Worm (Caenorhabditis elegans): ENCODE results near the gene Y6D1A.2.

Gene Y6D1A.2

DNA sequence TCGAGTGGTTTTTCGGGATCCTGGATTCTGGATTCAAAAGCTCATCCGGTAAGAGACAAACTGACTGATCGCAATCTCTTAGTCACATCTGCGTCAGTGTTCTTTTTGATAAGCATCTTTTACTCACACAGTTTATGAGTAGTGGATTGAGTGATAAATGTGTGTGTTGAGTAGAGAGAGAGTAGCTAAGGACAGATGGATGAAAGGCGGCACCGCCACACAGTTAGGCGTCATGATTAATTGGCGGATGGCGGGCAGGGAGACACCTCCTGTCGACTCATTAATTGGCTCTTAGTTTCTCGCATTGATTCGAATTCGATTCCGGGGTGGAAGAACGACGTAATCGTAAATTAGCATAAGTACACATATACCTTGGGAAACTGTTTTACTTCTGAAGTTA is 25.3 kb downstream of the Y6D1A.2 start:
- TF ChIP-seq T22C8.4 (GFP tag; IDR thresholded peaks at IDR 0.05) (no peak), ztf-29 (GFP tag; IDR thresholded peaks at IDR 0.05) (no peak), flt-1 (GFP tag; IDR thresholded peaks at IDR 0.05) (no peak), cog-1 (tag; optimal IDR thresholded peaks at IDR 0.05) (no peak), med-1 (GFP tag; optimal IDR thresholded peaks at IDR 0.05; ENCODE audit: insufficient read depth) (no peak), klf-2 (GFP tag; conservative IDR thresholded peaks at IDR 0.05) (no peak), tab-1 (GFP tag; IDR thresholded peaks at IDR 0.05) (no peak), ref-1 (GFP tag; conservative IDR thresholded peaks at IDR 0.05) (no peak), ztf-23 (GFP tag; IDR thresholded peaks at IDR 0.05) (no peak)

DNA sequence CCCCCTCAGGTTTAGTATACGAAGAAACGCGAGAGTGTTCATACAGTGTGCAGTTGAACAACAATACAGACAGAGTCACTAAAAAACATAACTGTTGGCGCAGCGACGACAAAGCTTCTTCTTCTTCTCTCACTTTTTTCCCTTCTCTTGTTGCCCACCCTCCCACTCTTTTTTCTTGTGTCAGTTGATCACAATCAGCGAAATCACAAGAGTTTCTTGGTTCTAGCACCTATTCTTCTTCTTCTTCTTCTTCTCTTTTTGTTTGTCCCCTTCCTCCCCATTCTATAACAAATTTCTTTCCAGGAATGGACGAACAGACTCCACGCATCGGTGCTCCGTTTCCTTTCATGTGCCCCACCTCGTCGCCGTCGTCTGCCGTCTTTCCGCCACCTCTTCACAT is 29.3 kb downstream of the Y6D1A.2 start, which contains the start of gene F43G6.4:
Gene F43G6.4 (plus strand): TSS at position 301 of the 400 bp plus-strand sequence.
- TF ChIP-seq cog-1 (tag; optimal IDR thresholded peaks at IDR 0.05), result no peak
- no peak for TF ChIP-seq T22C8.4 (GFP tag; IDR thresholded peaks at IDR 0.05)
- no peak for TF ChIP-seq med-1 (GFP tag; optimal IDR thresholded peaks at IDR 0.05; ENCODE audit: insufficient read depth)
- TF ChIP-seq klf-2 (GFP tag; conservative IDR thresholded peaks at IDR 0.05), result no peak
- TF ChIP-seq ztf-23 (GFP tag; IDR thresholded peaks at IDR 0.05), result no peak

DNA sequence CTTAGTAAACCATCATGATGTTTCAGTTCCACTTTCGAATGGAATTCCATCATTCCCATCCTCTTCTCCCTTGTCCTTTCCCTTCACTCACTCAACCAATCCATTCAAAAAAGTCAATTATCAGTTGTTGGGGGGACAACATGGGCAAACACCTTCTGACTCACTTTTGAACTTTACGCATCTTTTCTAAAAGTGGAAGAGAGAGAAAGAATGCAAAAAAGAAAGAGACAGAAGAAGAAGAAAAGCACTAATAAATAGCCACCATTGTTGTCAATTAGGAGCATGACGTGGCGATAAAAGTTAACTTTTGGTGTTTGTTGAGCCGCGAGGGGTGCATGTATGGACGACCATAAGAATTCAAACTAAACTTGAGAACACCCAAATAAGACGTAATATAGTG is 31.7 kb downstream of the Y6D1A.2 start:
- no peak for TF ChIP-seq ref-1 (GFP tag; conservative IDR thresholded peaks at IDR 0.05)
- TF ChIP-seq cog-1 (tag; optimal IDR thresholded peaks at IDR 0.05), result no peak
- no peak for TF ChIP-seq T22C8.4 (GFP tag; IDR thresholded peaks at IDR 0.05)
- TF ChIP-seq flt-1 (GFP tag; IDR thresholded peaks at IDR 0.05), result no peak
- no peak for TF ChIP-seq tab-1 (GFP tag; IDR thresholded peaks at IDR 0.05)
- TF ChIP-seq med-1 (GFP tag; optimal IDR thresholded peaks at IDR 0.05; ENCODE audit: insufficient read depth), result no peak
- TF ChIP-seq ztf-23 (GFP tag; IDR thresholded peaks at IDR 0.05), result no peak
- TF ChIP-seq ztf-29 (GFP tag; IDR thresholded peaks at IDR 0.05), result no peak
- no peak for TF ChIP-seq klf-2 (GFP tag; conservative IDR thresholded peaks at IDR 0.05)

DNA sequence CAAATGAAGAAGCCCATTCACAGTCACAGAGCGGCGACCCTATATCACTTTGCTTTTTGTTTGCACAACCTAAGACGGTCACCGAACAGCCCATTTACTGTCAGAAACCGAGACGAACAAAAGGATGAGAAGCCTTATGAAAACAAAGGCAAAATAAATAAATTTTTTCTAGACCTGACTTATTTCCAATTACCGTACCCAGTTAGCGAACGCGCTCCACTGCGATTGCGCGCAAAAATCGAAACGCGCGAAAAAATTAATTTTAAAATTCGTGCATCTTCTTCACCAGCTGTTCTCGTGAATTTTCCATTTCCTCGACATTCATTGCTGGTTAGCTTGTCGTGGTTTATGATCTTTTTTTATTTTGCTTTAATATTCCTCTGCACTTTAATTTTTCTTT is 37.2 kb downstream of the Y6D1A.2 start, which contains the start of gene F43G6.16:
Gene F43G6.16 (minus strand): TSS at position 141 of the 400 bp plus-strand sequence.
- TF ChIP-seq ref-1 (GFP tag; conservative IDR thresholded peaks at IDR 0.05) (no peak), klf-2 (GFP tag; conservative IDR thresholded peaks at IDR 0.05) (no peak), flt-1 (GFP tag; IDR thresholded peaks at IDR 0.05) (no peak), ztf-29 (GFP tag; IDR thresholded peaks at IDR 0.05) (no peak), med-1 (GFP tag; optimal IDR thresholded peaks at IDR 0.05; ENCODE audit: insufficient read depth) (no peak), T22C8.4 (GFP tag; IDR thresholded peaks at IDR 0.05) (no peak), ztf-23 (GFP tag; IDR thresholded peaks at IDR 0.05) (no peak), tab-1 (GFP tag; IDR thresholded peaks at IDR 0.05) (no peak), cog-1 (tag; optimal IDR thresholded peaks at IDR 0.05) (no peak)

DNA sequence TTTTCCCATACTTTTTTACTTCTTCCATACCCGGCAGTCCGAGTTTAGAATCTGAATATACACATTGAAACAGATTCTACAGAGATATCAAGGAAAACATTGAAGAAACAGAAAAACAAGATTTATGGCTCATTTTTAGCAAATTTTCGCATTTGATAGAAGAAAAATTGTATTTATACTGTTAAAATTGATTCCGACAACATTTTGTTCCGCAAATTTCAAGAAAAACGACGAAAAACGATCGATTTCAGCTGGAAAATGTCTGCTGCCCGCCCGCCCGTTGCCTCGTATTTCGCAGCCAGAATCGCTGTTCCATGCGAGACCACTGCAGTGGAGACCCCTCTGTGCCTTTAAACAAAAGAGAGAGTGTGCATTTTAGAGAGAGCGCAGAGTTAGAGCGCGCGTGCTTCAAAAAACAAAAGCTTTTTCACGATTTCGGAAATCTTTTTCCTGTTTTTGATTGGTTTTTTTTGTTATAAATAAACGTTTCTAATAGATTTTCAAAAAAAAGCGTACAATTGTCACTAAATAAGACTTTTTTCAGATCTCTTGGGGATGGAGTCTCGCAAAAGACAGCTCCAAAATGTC is 41.7 kb downstream of the Y6D1A.2 start, which contains the start of the genes patr-1 and dna-2:
Gene patr-1 (minus strand): TSS at position 51 of the 588 bp plus-strand sequence.
Gene dna-2 (plus strand): TSS at position 538 of the 588 bp plus-strand sequence.
- TF ChIP-seq med-1 (GFP tag; optimal IDR thresholded peaks at IDR 0.05; ENCODE audit: insufficient read depth), result no peak
- TF ChIP-seq T22C8.4 (GFP tag; IDR thresholded peaks at IDR 0.05), result no peak
- no peak for TF ChIP-seq cog-1 (tag; optimal IDR thresholded peaks at IDR 0.05)

DNA sequence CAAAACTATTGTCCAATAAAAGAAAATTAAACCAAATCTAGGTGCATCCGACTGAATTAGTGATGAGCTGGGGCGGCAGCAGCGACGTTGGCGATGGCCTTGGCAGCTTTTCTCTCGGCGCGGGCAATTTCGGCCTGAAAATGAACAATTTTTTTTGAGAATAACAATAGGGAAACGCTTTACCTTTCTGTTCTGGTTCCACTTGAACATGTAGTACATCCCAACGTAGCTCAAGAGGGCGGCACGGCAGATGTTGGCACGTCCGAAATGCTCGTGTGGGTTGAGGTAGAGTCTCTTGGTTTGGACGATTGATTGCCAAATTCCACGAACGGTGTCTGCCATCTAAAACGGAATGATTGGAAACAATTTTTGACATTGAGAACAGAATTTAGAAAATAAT is 45.5 kb downstream of the Y6D1A.2 start, which contains the start of gene F44E5.1:
Gene F44E5.1 (minus strand): TSS at position 342 of the 400 bp plus-strand sequence.
- TF ChIP-seq T22C8.4 (GFP tag; IDR thresholded peaks at IDR 0.05), result no peak
- TF ChIP-seq tab-1 (GFP tag; IDR thresholded peaks at IDR 0.05), result no peak
- TF ChIP-seq ztf-29 (GFP tag; IDR thresholded peaks at IDR 0.05), result no peak
- TF ChIP-seq flt-1 (GFP tag; IDR thresholded peaks at IDR 0.05), result no peak
- no peak for TF ChIP-seq ref-1 (GFP tag; conservative IDR thresholded peaks at IDR 0.05)
- TF ChIP-seq cog-1 (tag; optimal IDR thresholded peaks at IDR 0.05), result no peak
- no peak for TF ChIP-seq ztf-23 (GFP tag; IDR thresholded peaks at IDR 0.05)
- no peak for TF ChIP-seq med-1 (GFP tag; optimal IDR thresholded peaks at IDR 0.05; ENCODE audit: insufficient read depth)
- TF ChIP-seq klf-2 (GFP tag; conservative IDR thresholded peaks at IDR 0.05), result no peak

DNA sequence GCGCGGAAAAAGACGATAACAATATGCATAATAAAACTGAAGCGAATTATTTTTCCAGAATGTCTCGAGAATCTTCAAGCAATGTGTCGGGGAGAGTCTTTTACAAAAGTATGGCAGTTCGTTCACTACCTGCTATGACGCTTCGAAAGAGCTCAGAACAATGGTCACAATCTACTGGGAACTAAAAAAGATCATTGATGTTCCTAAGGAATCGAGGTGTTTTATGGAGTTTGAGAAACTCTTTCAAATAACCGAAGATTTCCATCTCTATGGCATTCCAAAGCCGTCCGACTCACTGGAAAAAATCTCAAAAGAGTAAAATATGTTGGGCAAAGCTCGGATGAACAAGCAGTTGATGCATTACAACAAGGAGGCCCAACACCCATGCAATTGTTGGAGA is 47.4 kb downstream of the Y6D1A.2 start, which contains the start of gene F44E5.15:
Gene F44E5.15 (plus strand): TSS at position 301 of the 400 bp plus-strand sequence.
- TF ChIP-seq flt-1 (GFP tag; IDR thresholded peaks at IDR 0.05) (no peak), tab-1 (GFP tag; IDR thresholded peaks at IDR 0.05) (no peak), cog-1 (tag; optimal IDR thresholded peaks at IDR 0.05) (no peak), ref-1 (GFP tag; conservative IDR thresholded peaks at IDR 0.05) (no peak), ztf-29 (GFP tag; IDR thresholded peaks at IDR 0.05) (no peak), T22C8.4 (GFP tag; IDR thresholded peaks at IDR 0.05) (no peak), ztf-23 (GFP tag; IDR thresholded peaks at IDR 0.05) (no peak), med-1 (GFP tag; optimal IDR thresholded peaks at IDR 0.05; ENCODE audit: insufficient read depth) (no peak), klf-2 (GFP tag; conservative IDR thresholded peaks at IDR 0.05) (no peak)

Measured in whole organism, midembryonic.